Worm (Caenorhabditis elegans): ENCODE measurements around the gene rpb-2.

rpb-2 gene

ce11 chrIII:4905405-4905804 is 34.0 kb upstream of the rpb-2 start, which contains the start of gene F26F4.8:
Gene F26F4.8 (minus strand): TSS chrIII:4905473.
- peak; percentile 46 for TF ChIP-seq rnt-1 (tag; optimal IDR thresholded peaks at IDR 0.05)
- no peak for TF ChIP-seq elt-4 (tag; optimal IDR thresholded peaks at IDR 0.05)
- peak; percentile 37 for TF ChIP-seq F13H6.1 (tag; optimal IDR thresholded peaks at IDR 0.05)
- TF ChIP-seq ref-2 (tag; optimal IDR thresholded peaks at IDR 0.05): peak; percentile 51
- peak; percentile 51 for TF ChIP-seq fax-1 (tag; optimal IDR thresholded peaks at IDR 0.05)
- no peak for TF ChIP-seq ama-1 (optimal IDR thresholded peaks at IDR 0.05)
- no peak for TF ChIP-seq che-1 (tag; optimal IDR thresholded peaks at IDR 0.05)
- TF ChIP-seq tbx-2 (tag; optimal IDR thresholded peaks at IDR 0.05): peak; percentile 85
- peak; percentile 90 for TF ChIP-seq C08G9.2 (tag; optimal IDR thresholded peaks at IDR 0.05)
- no peak for TF ChIP-seq unc-3 (GFP tag; conservative IDR thresholded peaks at IDR 0.05)
- TF ChIP-seq unc-3 (tag; optimal IDR thresholded peaks at IDR 0.05): no peak
- TF ChIP-seq ztf-16 (tag; optimal IDR thresholded peaks at IDR 0.05): peak; percentile 1
- TF ChIP-seq lin-11 (tag; optimal IDR thresholded peaks at IDR 0.05): no peak
- no peak for TF ChIP-seq ttx-3 (tag; optimal IDR thresholded peaks at IDR 0.05)
- TF ChIP-seq nfya-1 (tag; optimal IDR thresholded peaks at IDR 0.05): no peak
- peak; percentile 15 for TF ChIP-seq ceh-34 (tag; optimal IDR thresholded peaks at IDR 0.05)
- no peak for TF ChIP-seq ceh-48 (tag; optimal IDR thresholded peaks at IDR 0.05)
- TF ChIP-seq hlh-6 (tag; optimal IDR thresholded peaks at IDR 0.05): no peak
- no peak for TF ChIP-seq syd-9 (tag; optimal IDR thresholded peaks at IDR 0.05)
- TF ChIP-seq fkh-10 (GFP tag; optimal IDR thresholded peaks at IDR 0.05): no peak
- no peak for TF ChIP-seq gmeb-2 (tag; optimal IDR thresholded peaks at IDR 0.05)
- TF ChIP-seq unc-55 (GFP tag; optimal IDR thresholded peaks at IDR 0.05): no peak
- TF ChIP-seq C38D4.7 (GFP tag; optimal IDR thresholded peaks at IDR 0.05): no peak
- peak; percentile 6 for TF ChIP-seq ceh-18 (tag; optimal IDR thresholded peaks at IDR 0.05)
- TF ChIP-seq pha-2 (tag; optimal IDR thresholded peaks at IDR 0.05): no peak
- peak; percentile 93 for TF ChIP-seq ceh-2 (tag; optimal IDR thresholded peaks at IDR 0.05)
- TF ChIP-seq pat-9 (tag; optimal IDR thresholded peaks at IDR 0.05): no peak
- TF ChIP-seq mec-3 (tag; optimal IDR thresholded peaks at IDR 0.05; ENCODE audit: borderline replicate concordance): peak; percentile 79
- TF ChIP-seq fkh-6 (tag; optimal IDR thresholded peaks at IDR 0.05): peak; percentile 40
- TF ChIP-seq madf-2 (tag; optimal IDR thresholded peaks at IDR 0.05): no peak
- TF ChIP-seq K09A11.1 (tag; optimal IDR thresholded peaks at IDR 0.05; ENCODE audit: insufficient read depth): no peak
- no peak for TF ChIP-seq ceh-9 (tag; optimal IDR thresholded peaks at IDR 0.05)
- TF ChIP-seq ceh-24 (tag; optimal IDR thresholded peaks at IDR 0.05): no peak
- TF ChIP-seq unc-86 (tag; optimal IDR thresholded peaks at IDR 0.05): peak; percentile 10
- peak; percentile 85 for TF ChIP-seq tbx-7 (tag; optimal IDR thresholded peaks at IDR 0.05)
- peak; percentile 20 for TF ChIP-seq unc-42 (tag; optimal IDR thresholded peaks at IDR 0.05)
- TF ChIP-seq K02D7.2 (tag; optimal IDR thresholded peaks at IDR 0.05): no peak
- no peak for TF ChIP-seq pag-3 (tag; optimal IDR thresholded peaks at IDR 0.05; ENCODE audit: borderline replicate concordance)
- no peak for TF ChIP-seq dmd-4 (tag; optimal IDR thresholded peaks at IDR 0.05; ENCODE audit: borderline replicate concordance)
- TF ChIP-seq nhr-11 (tag; optimal IDR thresholded peaks at IDR 0.05): no peak
- no peak for TF ChIP-seq ceh-22 (tag; optimal IDR thresholded peaks at IDR 0.05)
- peak; percentile 62 for TF ChIP-seq elt-2 (tag; optimal IDR thresholded peaks at IDR 0.05)
- no peak for TF ChIP-seq hlh-13 (GFP tag; optimal IDR thresholded peaks at IDR 0.05)
- TF ChIP-seq ceh-14 (tag; optimal IDR thresholded peaks at IDR 0.05): peak; percentile 14
- no peak for TF ChIP-seq sox-2 (GFP tag; IDR thresholded peaks at IDR 0.05)
- TF ChIP-seq pax-1 (tag; optimal IDR thresholded peaks at IDR 0.05): no peak
- TF ChIP-seq Y22D7AL.16 (tag; optimal IDR thresholded peaks at IDR 0.05): no peak
- no peak for TF ChIP-seq ceh-6 (GFP tag; optimal IDR thresholded peaks at IDR 0.05)
- TF ChIP-seq ceh-30 (tag; optimal IDR thresholded peaks at IDR 0.05): no peak
- TF ChIP-seq odd-2 (tag; optimal IDR thresholded peaks at IDR 0.05): no peak
- TF ChIP-seq pqm-1 (tag; optimal IDR thresholded peaks at IDR 0.05): no peak
- no peak for TF ChIP-seq dve-1 (tag; optimal IDR thresholded peaks at IDR 0.05)
- peak; percentile 88 for TF ChIP-seq ets-4 (tag; optimal IDR thresholded peaks at IDR 0.05)
- TF ChIP-seq sox-4 (tag; optimal IDR thresholded peaks at IDR 0.05): no peak
